Fruit fly (Drosophila melanogaster): ENCODE results near the gene CG8478.

CG8478 gene

dm6 chr3R:9800644-9801330 lies 37.3 kb downstream of the CG8478 start, which contains the start of the genes CG9467 and CG8526 (continued):
- TF ChIP-seq CG9437 (GFP tag; optimal IDR thresholded peaks at IDR 0.05) = peak; percentile 50
- TF ChIP-seq CG4360 (GFP tag; IDR thresholded peaks at IDR 0.05) = no peak
- 0 out of 2 replicates have a peak, but pooled peaks have one; percentile 35 for TF ChIP-seq ara (GFP tag; IDR thresholded peaks at IDR 0.05)
- 0 out of 2 replicates have a peak, but pooled peaks have one; percentile 10 for TF ChIP-seq CG42726 (GFP tag; IDR thresholded peaks at IDR 0.05; ENCODE audit: partially characterized antibody)
- TF ChIP-seq odd (GFP tag; optimal IDR thresholded peaks at IDR 0.05) = no peak
- TF ChIP-seq Hr3 (GFP tag; optimal IDR thresholded peaks at IDR 0.05) = peak; percentile 74
- no peak for TF ChIP-seq B-H1 (GFP tag; IDR thresholded peaks at IDR 0.05)
- TF ChIP-seq CG3281 (GFP tag; optimal IDR thresholded peaks at IDR 0.05) = peak; percentile 59
- no peak for TF ChIP-seq CG16863 (GFP tag; optimal IDR thresholded peaks at IDR 0.05)
- no peak for TF ChIP-seq p53 (GFP tag; optimal IDR thresholded peaks at IDR 0.05)
- peak; percentile 49 for TF ChIP-seq CG7372 (GFP tag; IDR thresholded peaks at IDR 0.05)
- peak; percentile 85 for TF ChIP-seq CG9797 (GFP tag; optimal IDR thresholded peaks at IDR 0.05)
- TF ChIP-seq TFAM (GFP tag; optimal IDR thresholded peaks at IDR 0.05) = no peak
- TF ChIP-seq hth (optimal IDR thresholded peaks at IDR 0.05) = no peak
- no peak for TF ChIP-seq CG14965 (GFP tag; optimal IDR thresholded peaks at IDR 0.05; ENCODE audit: borderline replicate concordance)
- no peak; the same call in 1 of the 2 replicates for TF ChIP-seq stc (GFP tag; IDR thresholded peaks at IDR 0.05)
- TF ChIP-seq emc (GFP tag; optimal IDR thresholded peaks at IDR 0.05) = no peak
- no peak for TF ChIP-seq fu2 (GFP tag; optimal IDR thresholded peaks at IDR 0.05)
- no peak for TF ChIP-seq sc (optimal IDR thresholded peaks at IDR 0.05)
- no peak for TF ChIP-seq sc (GFP tag; optimal IDR thresholded peaks at IDR 0.05)
- peak; percentile 55; the same call in 2 of the 3 replicates for TF ChIP-seq zfh1 (GFP tag; IDR thresholded peaks at IDR 0.05)
- peak; percentile 23 for TF ChIP-seq az2 (GFP tag; optimal IDR thresholded peaks at IDR 0.05)
- no peak for TF ChIP-seq CG13894 (tag; optimal IDR thresholded peaks at IDR 0.05)
- no peak for TF ChIP-seq CG11696 (GFP tag; IDR thresholded peaks at IDR 0.05)
- TF ChIP-seq CG17612 (GFP tag; IDR thresholded peaks at IDR 0.05) = no peak
- peak; percentile 27; the same call in 1 of the 3 replicates for TF ChIP-seq H15 (GFP tag; IDR thresholded peaks at IDR 0.05)
- no peak for TF ChIP-seq usp (GFP tag; optimal IDR thresholded peaks at IDR 0.05)
- TF ChIP-seq Bgb (GFP tag; IDR thresholded peaks at IDR 0.05; ENCODE audit: partially characterized antibody) = peak; percentile 51; the same call in 1 of the 2 replicates
- TF ChIP-seq CG34224 (GFP tag; IDR thresholded peaks at IDR 0.05; ENCODE audit: partially characterized antibody) = peak; percentile 71
- TF ChIP-seq Six4 (GFP tag; optimal IDR thresholded peaks at IDR 0.05) = peak; percentile 35
- TF ChIP-seq Sry-β (GFP tag; optimal IDR thresholded peaks at IDR 0.05) = peak; percentile 44
- TF ChIP-seq ap (GFP tag; IDR thresholded peaks at IDR 0.05) = no peak
- no peak for TF ChIP-seq Nf-YB (GFP tag; optimal IDR thresholded peaks at IDR 0.05)
- TF ChIP-seq twi (tag; optimal IDR thresholded peaks at IDR 0.05) = peak; percentile 55
- no peak for TF ChIP-seq mirr (GFP tag; optimal IDR thresholded peaks at IDR 0.05)
- peak; percentile 87 for TF ChIP-seq CG17361 (GFP tag; IDR thresholded peaks at IDR 0.05)
- TF ChIP-seq abd-A (tag; optimal IDR thresholded peaks at IDR 0.05) = no peak
- TF ChIP-seq CG1529 (GFP tag; optimal IDR thresholded peaks at IDR 0.05) = no peak
- TF ChIP-seq chinmo (GFP tag; IDR thresholded peaks at IDR 0.05; ENCODE audit: partially characterized antibody) = peak; percentile 79; the same call in 2 of the 4 replicates
- peak; percentile 75 for TF ChIP-seq hbn (GFP tag; IDR thresholded peaks at IDR 0.05; ENCODE audit: partially characterized antibody)
- TF ChIP-seq CG11247 (GFP tag; IDR thresholded peaks at IDR 0.05) = 0 out of 2 replicates have a peak, but pooled peaks have one; percentile 29
- peak; percentile 47 for TF ChIP-seq CG33557 (GFP tag; optimal IDR thresholded peaks at IDR 0.05)
- TF ChIP-seq toy (GFP tag; IDR thresholded peaks at IDR 0.05) = no peak
- peak; percentile 69 for TF ChIP-seq Aef1 (GFP tag; IDR thresholded peaks at IDR 0.05)
- TF ChIP-seq Hand (GFP tag; optimal IDR thresholded peaks at IDR 0.05) = no peak
- no peak for TF ChIP-seq CG31365 (tag; optimal IDR thresholded peaks at IDR 0.05)
- TF ChIP-seq Myb (GFP tag; optimal IDR thresholded peaks at IDR 0.05) = peak; percentile 84
- TF ChIP-seq ato (GFP tag; IDR thresholded peaks at IDR 0.05; ENCODE audit: partially characterized antibody) = no peak
- no peak for TF ChIP-seq CG8281 (tag; optimal IDR thresholded peaks at IDR 0.05)
- peak in 1 of 2 experiments; percentile 37 for TF ChIP-seq insv (GFP tag; optimal IDR thresholded peaks at IDR 0.05)

Measured in whole organism, embryonic.